Fruit fly (Drosophila melanogaster) whole organism, embryonic: Measurements from ENCODE around the gene CG8191.

ENCODE experiments used
- C15 ChIP-seq: fragments of 200-800 bp; sonication (Bioruptor generic); IDR thresholded peaks from 3 replicates; pipeline ENCODE4 v1.3.6; 2022; ENCODE audit warnings: missing biosample characterization, missing genetic modification characterization
- CG1024 ChIP-seq: fragments of 200-800 bp; sonication (Bioruptor generic); IDR thresholded peaks from 2 replicates; pipeline ENCODE4 v1.3.6; 2022; ENCODE audit warnings: missing biosample characterization, missing genetic modification characterization
- CG10431 ChIP-seq: fragments of 200-800 bp; sonication (Bioruptor generic); optimal IDR thresholded peaks from 3 replicates; lab custom pipeline; 2018; ENCODE audit warnings: missing biosample characterization, mild to moderate bottlenecking, missing genetic modification characterization
- CG12104 ChIP-seq: fragments of 200-800 bp; sonication (Bioruptor generic); optimal IDR thresholded peaks from 3 replicates; lab custom pipeline; 2016; ENCODE audit warnings: missing biosample characterization, missing genetic modification characterization
- CG12391 ChIP-seq: fragments of 200-800 bp; sonication (Bioruptor generic); optimal IDR thresholded peaks from 3 replicates; lab custom pipeline; 2018; ENCODE audit warnings: missing biosample characterization, mild to moderate bottlenecking, missing genetic modification characterization, moderate library complexity
- CG14014 ChIP-seq: fragments of 200-800 bp; sonication (Bioruptor generic); IDR thresholded peaks from 2 replicates; pipeline ENCODE4 v1.3.6; 2022; ENCODE audit warnings: missing biosample characterization, missing genetic modification characterization
- CG14050 ChIP-seq: fragments of 200-800 bp; sonication (Bioruptor generic); IDR thresholded peaks from 3 replicates; pipeline ENCODE4 v1.3.6; 2022; ENCODE audit warnings: missing biosample characterization, missing genetic modification characterization
- CG17912 ChIP-seq: fragments of 200-800 bp; sonication (Bioruptor generic); optimal IDR thresholded peaks from 2 replicates; lab custom pipeline; 2018; ENCODE audit warnings: missing biosample characterization, mild to moderate bottlenecking, missing genetic modification characterization
- CG30431 ChIP-seq: fragments of 200-800 bp; sonication (Bioruptor generic); optimal IDR thresholded peaks from 2 replicates; lab custom pipeline; 2017; ENCODE audit warnings: missing biosample characterization, missing genetic modification characterization
- CG31388 ChIP-seq: fragments of 200-800 bp; sonication (Bioruptor generic); optimal IDR thresholded peaks from 2 replicates; lab custom pipeline; 2016; ENCODE audit warnings: missing biosample characterization, missing genetic modification characterization
- CG31441 ChIP-seq: fragments of 200-800 bp; sonication (Bioruptor generic); IDR thresholded peaks from 2 replicates; pipeline ENCODE4 v1.3.6; 2022; ENCODE audit warnings: missing biosample characterization, missing genetic modification characterization
- CG3847 ChIP-seq: fragments of 200-800 bp; sonication (Bioruptor generic); IDR thresholded peaks from 2 replicates; pipeline ENCODE4 v1.3.6; 2022; ENCODE audit warnings: missing biosample characterization, missing genetic modification characterization
- CG4707 ChIP-seq: fragments of 200-800 bp; sonication (Bioruptor generic); optimal IDR thresholded peaks from 2 replicates; lab custom pipeline; 2018; ENCODE audit warnings: missing biosample characterization, mild to moderate bottlenecking, missing genetic modification characterization, moderate library complexity
- CG4820 ChIP-seq: fragments of 200-800 bp; sonication (Bioruptor generic); optimal IDR thresholded peaks from 3 replicates; lab custom pipeline; 2016; ENCODE audit warnings: missing biosample characterization, missing genetic modification characterization
- CG7963 ChIP-seq: fragments of 200-800 bp; sonication (Bioruptor generic); IDR thresholded peaks from 3 replicates; pipeline ENCODE4 v1.3.6; 2022; ENCODE audit warnings: missing biosample characterization, missing genetic modification characterization; ENCODE audit not compliant: partially characterized antibody
- CG9609 ChIP-seq: fragments of 200-800 bp; sonication (Bioruptor generic); optimal IDR thresholded peaks from 3 replicates; lab custom pipeline; 2016; ENCODE audit warnings: missing biosample characterization, missing genetic modification characterization
- CkIIα-i1 ChIP-seq: fragments of 200-800 bp; sonication (Bioruptor generic); IDR thresholded peaks from 2 replicates; pipeline ENCODE4 v1.3.6; 2022; ENCODE audit warnings: missing biosample characterization, missing genetic modification characterization
- Dll ChIP-seq: fragments of 200-800 bp; sonication (Bioruptor generic); IDR thresholded peaks from 4 replicates; pipeline ENCODE4 v1.3.6; 2022; ENCODE audit warnings: missing biosample characterization, missing genetic modification characterization; ENCODE audit not compliant: partially characterized antibody
- Fer3 ChIP-seq: fragments of 200-800 bp; sonication (Bioruptor generic); optimal IDR thresholded peaks from 2 replicates; lab custom pipeline; 2018; ENCODE audit warnings: missing biosample characterization, mild to moderate bottlenecking, missing genetic modification characterization, moderate library complexity
- HLH54F ChIP-seq: fragments of 200-800 bp; sonication (Bioruptor generic); optimal IDR thresholded peaks from 3 replicates; lab custom pipeline; 2016; ENCODE audit warnings: missing biosample characterization, missing genetic modification characterization
- Myb ChIP-seq: fragments of 200-800 bp; sonication (Bioruptor generic); optimal IDR thresholded peaks from 2 replicates; lab custom pipeline; 2016; ENCODE audit warnings: missing biosample characterization, missing genetic modification characterization
- Oaz ChIP-seq: fragments of 200-800 bp; sonication (Bioruptor generic); IDR thresholded peaks from 2 replicates; pipeline ENCODE4 v1.3.6; 2022; ENCODE audit warnings: missing biosample characterization, missing genetic modification characterization
- Poxn ChIP-seq: fragments of 200-800 bp; sonication (Bioruptor generic); IDR thresholded peaks from 2 replicates; pipeline ENCODE4 v1.3.6; 2022; ENCODE audit warnings: missing biosample characterization, missing genetic modification characterization
- Sin3A ChIP-seq: fragments of >200 bp; optimal IDR thresholded peaks from 2 replicates; lab custom pipeline; 2018
- Vsx1 ChIP-seq: fragments of 200-800 bp; sonication (Bioruptor generic); optimal IDR thresholded peaks from 2 replicates; lab custom pipeline; 2017; ENCODE audit warnings: missing biosample characterization, mild to moderate bottlenecking, missing genetic modification characterization, missing genetic modification reagents
- Xbp1 ChIP-seq: fragments of 200-800 bp; sonication (Bioruptor generic); optimal IDR thresholded peaks from 3 replicates; lab custom pipeline; 2016; ENCODE audit warnings: missing biosample characterization, mild to moderate bottlenecking, missing genetic modification characterization
- amos ChIP-seq: fragments of 200-800 bp; sonication (Bioruptor generic); IDR thresholded peaks from 2 replicates; pipeline ENCODE4 v1.3.6; 2022; ENCODE audit warnings: missing biosample characterization, missing genetic modification characterization; ENCODE audit not compliant: partially characterized antibody
- cg ChIP-seq: fragments of 200-800 bp; sonication (Bioruptor generic); optimal IDR thresholded peaks from 3 replicates; lab custom pipeline; 2019; ENCODE audit warnings: missing biosample characterization, mild to moderate bottlenecking, missing genetic modification characterization, moderate library complexity
- crp ChIP-seq, 2 experiments: fragments of 200-800 bp; sonication (Bioruptor generic); optimal IDR thresholded peaks; 2 replicates in 1 of 2; 3 replicates in 1 of 2; lab custom pipeline; 2017; ENCODE audit warnings: missing biosample characterization in 2 of 2, missing genetic modification characterization in 2 of 2, mild to moderate bottlenecking in 1 of 2, moderate library complexity in 1 of 2
- dan ChIP-seq: fragments of 200-800 bp; sonication (Bioruptor generic); IDR thresholded peaks from 2 replicates; pipeline ENCODE4 v1.3.6; 2022; ENCODE audit warnings: missing biosample characterization, missing genetic modification characterization
- dati ChIP-seq: fragments of 200-800 bp; sonication (Bioruptor generic); IDR thresholded peaks from 2 replicates; pipeline ENCODE4 v1.3.6; 2022; ENCODE audit warnings: missing biosample characterization, missing genetic modification characterization
- dimm ChIP-seq: fragments of 200-800 bp; sonication (Bioruptor generic); IDR thresholded peaks from 2 replicates; pipeline ENCODE4 v1.3.6; 2022; ENCODE audit warnings: missing biosample characterization, missing genetic modification characterization
- ewg ChIP-seq: fragments of 200-800 bp; sonication (Bioruptor generic); optimal IDR thresholded peaks from 3 replicates; lab custom pipeline; 2017; ENCODE audit warnings: mild to moderate bottlenecking, missing biosample characterization, missing genetic modification reagents, missing genetic modification characterization
- gfzf ChIP-seq: fragments of 200-800 bp; sonication (Bioruptor generic); optimal IDR thresholded peaks from 2 replicates; lab custom pipeline; 2016; ENCODE audit warnings: missing biosample characterization, mild to moderate bottlenecking, missing genetic modification characterization, moderate library complexity
- hb ChIP-seq: fragments of 200-800 bp; sonication (Bioruptor generic); IDR thresholded peaks from 3 replicates; pipeline ENCODE4 v1.3.6; 2022; ENCODE audit warnings: missing biosample characterization, missing genetic modification characterization; ENCODE audit not compliant: partially characterized antibody
- inv ChIP-seq: fragments of 200-800 bp; sonication (Bioruptor generic); IDR thresholded peaks from 2 replicates; pipeline ENCODE4 v1.3.6; 2022; ENCODE audit warnings: missing biosample characterization, missing genetic modification characterization; ENCODE audit not compliant: partially characterized antibody
- kah ChIP-seq: fragments of 200-800 bp; sonication (Bioruptor generic); optimal IDR thresholded peaks from 2 replicates; lab custom pipeline; 2018; ENCODE audit warnings: missing biosample characterization, mild to moderate bottlenecking, missing genetic modification characterization
- knrl ChIP-seq: fragments of 200-800 bp; sonication (Bioruptor generic); IDR thresholded peaks from 3 replicates; pipeline ENCODE4 v1.3.6; 2022; ENCODE audit warnings: missing biosample characterization, missing genetic modification characterization; ENCODE audit not compliant: partially characterized antibody
- lab ChIP-seq: fragments of 200-800 bp; sonication (Bioruptor generic); optimal IDR thresholded peaks from 3 replicates; lab custom pipeline; 2017; ENCODE audit warnings: missing biosample characterization, missing genetic modification characterization, mild to moderate bottlenecking, moderate library complexity, missing genetic modification reagents
- lmd ChIP-seq: fragments of 200-800 bp; sonication (Bioruptor generic); IDR thresholded peaks from 2 replicates; pipeline ENCODE4 v1.3.6; 2022; ENCODE audit warnings: missing biosample characterization, missing genetic modification characterization
- mam ChIP-seq: fragments of 200-800 bp; sonication (Bioruptor generic); optimal IDR thresholded peaks from 3 replicates; lab custom pipeline; 2016; ENCODE audit warnings: missing biosample characterization, missing genetic modification characterization
- p53 ChIP-seq: fragments of 200-800 bp; sonication (Bioruptor generic); optimal IDR thresholded peaks from 2 replicates; lab custom pipeline; 2016; ENCODE audit warnings: missing biosample characterization, missing genetic modification characterization
- pzg ChIP-seq: fragments of 200-800 bp; sonication (Bioruptor generic); optimal IDR thresholded peaks from 3 replicates; lab custom pipeline; 2018; ENCODE audit warnings: missing biosample characterization, mild to moderate bottlenecking, missing genetic modification characterization, moderate library complexity
- schlank ChIP-seq: fragments of 200-800 bp; sonication (Bioruptor generic); optimal IDR thresholded peaks from 2 replicates; lab custom pipeline; 2018; ENCODE audit warnings: missing biosample characterization, mild to moderate bottlenecking, missing genetic modification characterization
- sd ChIP-seq: fragments of 200-800 bp; sonication (Bioruptor generic); optimal IDR thresholded peaks from 3 replicates; lab custom pipeline; 2018; ENCODE audit warnings: missing biosample characterization, mild to moderate bottlenecking, missing genetic modification characterization, moderate library complexity
- ssp ChIP-seq: fragments of 200-800 bp; sonication (Bioruptor generic); IDR thresholded peaks from 2 replicates; pipeline ENCODE4 v1.3.6; 2022; ENCODE audit warnings: missing biosample characterization, missing genetic modification characterization
- sug ChIP-seq: fragments of 200-800 bp; optimal IDR thresholded peaks from 2 replicates; lab custom pipeline; 2019; ENCODE audit warnings: missing biosample characterization, mild to moderate bottlenecking, missing genetic modification characterization, moderate library complexity
- tgo ChIP-seq: fragments of 200-800 bp; sonication (Bioruptor generic); IDR thresholded peaks from 3 replicates; pipeline ENCODE4 v1.3.6; 2022; ENCODE audit warnings: missing biosample characterization, missing genetic modification characterization
- tio ChIP-seq: fragments of 200-800 bp; sonication (Bioruptor generic); optimal IDR thresholded peaks from 2 replicates; lab custom pipeline; 2017; ENCODE audit warnings: missing biosample characterization, missing genetic modification characterization, inconsistent platforms
- twi ChIP-seq: fragments of 200-800 bp; optimal IDR thresholded peaks from 2 replicates; lab custom pipeline; 2019; ENCODE audit warnings: missing biosample characterization, mild to moderate bottlenecking, missing genetic modification characterization, moderate library complexity
- unc-4 ChIP-seq: fragments of 200-800 bp; sonication (Bioruptor generic); IDR thresholded peaks from 2 replicates; pipeline ENCODE4 v1.3.6; 2022; ENCODE audit warnings: missing biosample characterization, missing genetic modification characterization; ENCODE audit not compliant: partially characterized antibody

The CG8191 gene

dm6 chrX:15748945-15749344 lies 17.0 kb downstream of the CG8191 start, which contains the start of gene Mvd (continued):
- TF ChIP-seq crp (GFP tag; optimal IDR thresholded peaks at IDR 0.05; lab: Kevin White, UChicago) (peak in 1 of 2 experiments; percentile 52), CG14014 (GFP tag; lab: Robert Waterston, UW) (no peak), hb (GFP tag; lab: Robert Waterston, UW) (no peak), CG1024 (GFP tag; lab: Robert Waterston, UW) (no peak), p53 (GFP tag; lab: Kevin White, UChicago) (no peak), tio (GFP tag; lab: Kevin White, UChicago) (no peak), twi (tag; lab: Kevin White, UChicago) (no peak), mam (peak; percentile 17), Poxn (GFP tag; lab: Robert Waterston, UW) (no peak), Oaz (GFP tag; lab: Robert Waterston, UW) (no peak), schlank (tag; lab: Kevin White, UChicago) (no peak), Sin3A (lab: Kevin White, UChicago) (peak; percentile 4), amos (GFP tag; lab: Robert Waterston, UW) (peak; percentile 18; the same call in 1 of the 2 replicates), C15 (GFP tag; lab: Robert Waterston, UW) (no peak), inv (no peak), CG12104 (GFP tag; lab: Kevin White, UChicago) (no peak), lab (GFP tag; lab: Kevin White, UChicago) (no peak), CG12391 (tag; lab: Kevin White, UChicago) (no peak), CkIIα-i1 (no peak), CG7963 (GFP tag; lab: Robert Waterston, UW) (no peak), CG4707 (no peak), Dll (GFP tag; lab: Robert Waterston, UW) (0 out of 4 replicates have a peak, but pooled peaks have one; percentile 17), CG10431 (no peak), CG31441 (GFP tag; lab: Robert Waterston, UW) (no peak), Myb (GFP tag; lab: Kevin White, UChicago) (peak; percentile 53), CG14050 (GFP tag; lab: Robert Waterston, UW) (no peak), CG30431 (GFP tag; lab: Kevin White, UChicago) (no peak), dati (GFP tag; lab: Robert Waterston, UW) (no peak), lmd (GFP tag; lab: Robert Waterston, UW) (no peak), CG17912 (no peak), dimm (GFP tag; lab: Robert Waterston, UW) (no peak), kah (peak; percentile 33), gfzf (peak; percentile 94), dan (GFP tag; lab: Robert Waterston, UW) (no peak), pzg (GFP tag; lab: Kevin White, UChicago) (peak; percentile 92), sug (peak; percentile 35), ssp (GFP tag; lab: Robert Waterston, UW) (no peak), CG4820 (GFP tag; lab: Kevin White, UChicago) (no peak), cg (GFP tag; lab: Kevin White, UChicago) (no peak), CG3847 (no peak), unc-4 (0 out of 2 replicates have a peak, but pooled peaks have one; percentile 35), Vsx1 (GFP tag; lab: Kevin White, UChicago) (no peak), Xbp1 (GFP tag; lab: Kevin White, UChicago) (peak; percentile 14), CG31388 (GFP tag; lab: Kevin White, UChicago) (no peak), CG9609 (GFP tag; lab: Kevin White, UChicago) (no peak), ewg (no peak), Fer3 (tag; lab: Kevin White, UChicago) (no peak), HLH54F (GFP tag; lab: Kevin White, UChicago) (no peak), sd (tag; lab: Kevin White, UChicago) (no peak), tgo (no peak), knrl (peak; percentile 10; the same call in 1 of the 3 replicates)
